Fruit fly (Drosophila melanogaster): ENCODE measurements around the gene CG2129.

- no peak for TF ChIP-seq OdsH (GFP tag; optimal IDR thresholded peaks at IDR 0.05)
- no peak for TF ChIP-seq h (GFP tag; optimal IDR thresholded peaks at IDR 0.05)
- no peak for TF ChIP-seq Hr78 (GFP tag; optimal IDR thresholded peaks at IDR 0.05)
- TF ChIP-seq sv (GFP tag; optimal IDR thresholded peaks at IDR 0.05): no peak
- TF ChIP-seq brk (GFP tag; optimal IDR thresholded peaks at IDR 0.05): no peak
- no peak for TF ChIP-seq Dfd (GFP tag; optimal IDR thresholded peaks at IDR 0.05)
- no peak for TF ChIP-seq dsf (GFP tag; optimal IDR thresholded peaks at IDR 0.05; ENCODE audit: borderline replicate concordance)
- no peak for TF ChIP-seq ey (GFP tag; optimal IDR thresholded peaks at IDR 0.05)
- no peak for TF ChIP-seq Vsx2 (GFP tag; optimal IDR thresholded peaks at IDR 0.05; ENCODE audit: partially characterized antibody)
- no peak for TF ChIP-seq CG32264 (GFP tag; optimal IDR thresholded peaks at IDR 0.05)
Observed at dm6 chrX:8194559-8194958, 48.9 kb downstream of the CG2129 start.
